Worm (Caenorhabditis elegans) whole organism, L4 larva: ENCODE measurements around the gene cnx-1.

Source experiments
- R02D3.7 ChIP-seq: fragments of 150-350 bp; sonication (generic microtip); optimal IDR thresholded peaks from 3 replicates; lab custom pipeline; 2014; ENCODE audit warnings: missing biosample characterization, missing genetic modification characterization
- T20F7.1 ChIP-seq: fragments of 200-800 bp; sonication (Bioruptor generic); optimal IDR thresholded peaks from 2 replicates; lab custom pipeline; 2018; ENCODE audit warnings: mild to moderate bottlenecking, missing genetic modification characterization, missing compliant biosample characterization
- Y105C5A.15 ChIP-seq: fragments of 200-800 bp; sonication (Bioruptor generic); IDR thresholded peaks from 2 replicates; pipeline ENCODE4 v1.3.6; 2022; ENCODE audit warnings: missing genetic modification characterization, missing compliant biosample characterization
- Y48G9A.11 ChIP-seq: fragments of 200-800 bp; sonication (Bioruptor generic); IDR thresholded peaks from 2 replicates; pipeline ENCODE4 v1.3.6; 2022; ENCODE audit warnings: missing genetic modification reagents, missing genetic modification characterization, missing compliant biosample characterization
- Y5F2A.4 ChIP-seq: fragments of 200-800 bp; sonication (Bioruptor generic); optimal IDR thresholded peaks from 2 replicates; lab custom pipeline; 2018; ENCODE audit warnings: mild to moderate bottlenecking, missing genetic modification characterization, missing compliant biosample characterization
- ZK337.2 ChIP-seq: fragments of 200-800 bp; sonication (Bioruptor generic); IDR thresholded peaks from 2 replicates; pipeline ENCODE4 v1.3.6; 2022; ENCODE audit warnings: missing genetic modification reagents, missing genetic modification characterization, missing compliant biosample characterization
- ZK546.5 ChIP-seq, 2 experiments: sonication (generic microtip); optimal IDR thresholded peaks; 2 replicates each; lab custom pipeline; 2017; ENCODE audit warnings: missing biosample characterization in 2 of 2, missing genetic modification characterization in 2 of 2
- aha-1 ChIP-seq: fragments of 150-350 bp; peaks from one replicate; lab custom pipeline; 2014; ENCODE audit warnings: missing biosample characterization, missing genetic modification characterization
- ceh-20 ChIP-seq: fragments of 200-800 bp; sonication (Bioruptor generic); IDR thresholded peaks from 2 replicates; pipeline ENCODE4 v1.3.6; 2022; ENCODE audit warnings: missing genetic modification reagents, missing genetic modification characterization, missing compliant biosample characterization
- ceh-32 ChIP-seq: sonication (generic microtip); optimal IDR thresholded peaks from 2 replicates; lab custom pipeline; 2016; ENCODE audit warnings: mild to moderate bottlenecking, missing genetic modification characterization, missing compliant biosample characterization; ENCODE audit not compliant: poor library complexity
- cey-2 ChIP-seq: sonication (generic microtip); optimal IDR thresholded peaks from 3 replicates; lab custom pipeline; 2017; ENCODE audit warnings: missing genetic modification characterization, mild to moderate bottlenecking, missing compliant biosample characterization, antibody characterized with exemption, borderline replicate concordance; ENCODE audit not compliant: insufficient read depth
- ctbp-1 ChIP-seq: fragments of 200-800 bp; sonication (Bioruptor generic); IDR thresholded peaks from 2 replicates; pipeline ENCODE4 v1.3.6; 2022; ENCODE audit warnings: missing genetic modification reagents, missing genetic modification characterization, missing compliant biosample characterization
- daf-16 ChIP-seq, 3 experiments: sonication (generic microtip); optimal IDR thresholded peaks; 2 replicates each; lab custom pipeline; 2016 to 2017; ENCODE audit warnings: missing genetic modification characterization in 3 of 3, missing genetic modification reagents in 3 of 3, mild to moderate bottlenecking in 2 of 3, missing compliant biosample characterization in 2 of 3, missing biosample characterization in 1 of 3, moderate library complexity in 1 of 3
- daf-19 ChIP-seq: fragments of 200-800 bp; sonication (Bioruptor generic); conservative IDR thresholded peaks from 2 replicates; pipeline ENCODE4 v1.3.6; 2022; ENCODE audit warnings: missing genetic modification characterization, missing compliant biosample characterization
- dmd-8 ChIP-seq: fragments of 200-800 bp; sonication (Bioruptor generic); IDR thresholded peaks from 2 replicates; pipeline ENCODE4 v1.3.6; 2022; ENCODE audit warnings: missing genetic modification characterization, missing compliant biosample characterization
- dmd-9 ChIP-seq: fragments of 200-800 bp; sonication (Bioruptor generic); IDR thresholded peaks from 2 replicates; pipeline ENCODE4 v1.3.6; 2022; ENCODE audit warnings: missing genetic modification reagents, missing genetic modification characterization, missing compliant biosample characterization
- dpl-1 ChIP-seq: fragments of 150-350 bp; optimal IDR thresholded peaks from 2 replicates; lab custom pipeline; 2014; ENCODE audit warnings: missing biosample characterization, missing genetic modification reagents, missing genetic modification characterization
- fos-1 ChIP-seq: fragments of 150-350 bp; optimal IDR thresholded peaks from 2 replicates; lab custom pipeline; 2014; ENCODE audit warnings: missing biosample characterization, missing genetic modification characterization
- hif-1 ChIP-seq, 2 experiments: sonication (generic microtip); optimal IDR thresholded peaks; 2 replicates each; lab custom pipeline; 2016 to 2017; ENCODE audit warnings: missing compliant biosample characterization in 2 of 2, missing genetic modification characterization in 2 of 2, missing genetic modification reagents in 2 of 2, missing genotype in 2 of 2, mild to moderate bottlenecking in 1 of 2
- hlh-11 ChIP-seq: fragments of 200-800 bp; sonication (Bioruptor generic); optimal IDR thresholded peaks from 2 replicates; lab custom pipeline; 2018; ENCODE audit warnings: mild to moderate bottlenecking, missing genetic modification characterization, missing compliant biosample characterization
- hlh-30 ChIP-seq: sonication (generic microtip); optimal IDR thresholded peaks from 2 replicates; lab custom pipeline; 2017; ENCODE audit warnings: antibody characterized with exemption, mild to moderate bottlenecking, missing genetic modification characterization, missing compliant biosample characterization; ENCODE audit not compliant: insufficient read depth
- hmg-1.1 ChIP-seq: fragments of 200-800 bp; sonication (Bioruptor generic); IDR thresholded peaks from 2 replicates; pipeline ENCODE4 v1.3.6; 2022; ENCODE audit warnings: missing genetic modification reagents, missing genetic modification characterization, missing compliant biosample characterization
- lin-1 ChIP-seq: fragments of 200-800 bp; sonication (Bioruptor generic); IDR thresholded peaks from 2 replicates; pipeline ENCODE4 v1.3.6; 2022; ENCODE audit warnings: missing genetic modification reagents, missing genetic modification characterization, missing compliant biosample characterization
- lin-38 ChIP-seq: fragments of 200-800 bp; sonication (Bioruptor generic); IDR thresholded peaks from 2 replicates; pipeline ENCODE4 v1.3.6; 2022; ENCODE audit warnings: missing genetic modification reagents, missing genetic modification characterization, missing compliant biosample characterization
- lsy-2 ChIP-seq, 2 experiments: fragments of 150-350 bp in 1 of 2; sonication (generic microtip) in 1 of 2; optimal IDR thresholded peaks; 2 replicates each; lab custom pipeline; 2014 to 2017; ENCODE audit warnings: missing biosample characterization in 2 of 2, missing genetic modification characterization in 2 of 2
- mep-1 ChIP-seq: fragments of 150-350 bp; sonication (generic microtip); optimal IDR thresholded peaks from 3 replicates; lab custom pipeline; 2014; ENCODE audit warnings: missing biosample characterization, missing genetic modification characterization
- mes-2 ChIP-seq: sonication (generic microtip); optimal IDR thresholded peaks from 2 replicates; lab custom pipeline; 2016; ENCODE audit warnings: missing genotype, mild to moderate bottlenecking, missing genetic modification characterization, missing compliant biosample characterization; ENCODE audit not compliant: poor library complexity, severe bottlenecking
- mxl-3 ChIP-seq: fragments of 200-800 bp; sonication (Bioruptor generic); optimal IDR thresholded peaks from 2 replicates; lab custom pipeline; 2018; ENCODE audit warnings: mild to moderate bottlenecking, missing genetic modification characterization, missing compliant biosample characterization
- nhr-102 ChIP-seq: sonication (generic microtip); optimal IDR thresholded peaks from 2 replicates; lab custom pipeline; 2016; ENCODE audit warnings: mild to moderate bottlenecking, missing genetic modification characterization, moderate library complexity, missing compliant biosample characterization
- nhr-237 ChIP-seq: sonication (generic microtip); optimal IDR thresholded peaks from 2 replicates; lab custom pipeline; 2017; ENCODE audit warnings: missing biosample characterization, missing genetic modification characterization
- nhr-25 ChIP-seq: sonication (generic microtip); optimal IDR thresholded peaks from 2 replicates; lab custom pipeline; 2017; ENCODE audit warnings: missing genetic modification characterization, mild to moderate bottlenecking, missing compliant biosample characterization, antibody characterized with exemption, moderate library complexity, borderline replicate concordance; ENCODE audit not compliant: insufficient read depth
- nhr-41 ChIP-seq: fragments of 200-800 bp; sonication (Bioruptor generic); IDR thresholded peaks from 2 replicates; pipeline ENCODE4 v1.3.6; 2022; ENCODE audit warnings: missing genetic modification reagents, missing genetic modification characterization, missing compliant biosample characterization
- nhr-42 ChIP-seq: fragments of 200-800 bp; sonication (Bioruptor generic); IDR thresholded peaks from 2 replicates; pipeline ENCODE4 v1.3.6; 2022; ENCODE audit warnings: missing genetic modification characterization, missing compliant biosample characterization
- nhr-77 ChIP-seq: fragments of 150-350 bp; optimal IDR thresholded peaks from 2 replicates; lab custom pipeline; 2014; ENCODE audit warnings: missing biosample characterization, missing genetic modification characterization
- php-3 ChIP-seq: fragments of 200-800 bp; sonication (Bioruptor generic); IDR thresholded peaks from 2 replicates; pipeline ENCODE4 v1.3.6; 2022; ENCODE audit warnings: missing genetic modification reagents, missing genetic modification characterization, missing compliant biosample characterization
- rbr-2 ChIP-seq: sonication (generic microtip); optimal IDR thresholded peaks from 2 replicates; lab custom pipeline; 2016; ENCODE audit warnings: missing genotype, missing genetic modification characterization, missing compliant biosample characterization
- set-16 ChIP-seq: fragments of 200-800 bp; sonication (Bioruptor generic); IDR thresholded peaks from 2 replicates; pipeline ENCODE4 v1.3.6; 2022; ENCODE audit warnings: missing genetic modification reagents, missing genetic modification characterization, missing compliant biosample characterization
- skn-1 ChIP-seq: fragments of 150-350 bp; optimal IDR thresholded peaks from 2 replicates; lab custom pipeline; 2014; ENCODE audit warnings: missing biosample characterization, missing genetic modification characterization
- spr-1 ChIP-seq: sonication (generic microtip); optimal IDR thresholded peaks from 2 replicates; lab custom pipeline; 2016; ENCODE audit warnings: mild to moderate bottlenecking, missing genetic modification characterization, missing compliant biosample characterization
- unc-39 ChIP-seq: sonication (generic microtip); optimal IDR thresholded peaks from 2 replicates; lab custom pipeline; 2017; ENCODE audit warnings: missing biosample characterization, missing genetic modification characterization
- zag-1 ChIP-seq: fragments of 150-350 bp; optimal IDR thresholded peaks from 2 replicates; lab custom pipeline; 2014; ENCODE audit warnings: missing biosample characterization, missing genetic modification characterization
- zfp-3 ChIP-seq: fragments of 200-800 bp; sonication (Bioruptor generic); conservative IDR thresholded peaks from 2 replicates; pipeline ENCODE4 v1.3.6; 2022; ENCODE audit warnings: missing genetic modification reagents, missing genetic modification characterization, missing compliant biosample characterization
- zip-11 ChIP-seq: fragments of 200-800 bp; sonication (Bioruptor generic); IDR thresholded peaks from 2 replicates; pipeline ENCODE4 v1.3.6; 2022; ENCODE audit warnings: missing genetic modification characterization, missing compliant biosample characterization
- zip-2 ChIP-seq: fragments of 150-350 bp; optimal IDR thresholded peaks from 2 replicates; lab custom pipeline; 2014; ENCODE audit warnings: missing biosample characterization, missing genetic modification characterization
- ztf-11 ChIP-seq: fragments of 150-350 bp; optimal IDR thresholded peaks from 2 replicates; lab custom pipeline; 2014; ENCODE audit warnings: missing biosample characterization, missing genetic modification characterization

Gene cnx-1

DNA sequence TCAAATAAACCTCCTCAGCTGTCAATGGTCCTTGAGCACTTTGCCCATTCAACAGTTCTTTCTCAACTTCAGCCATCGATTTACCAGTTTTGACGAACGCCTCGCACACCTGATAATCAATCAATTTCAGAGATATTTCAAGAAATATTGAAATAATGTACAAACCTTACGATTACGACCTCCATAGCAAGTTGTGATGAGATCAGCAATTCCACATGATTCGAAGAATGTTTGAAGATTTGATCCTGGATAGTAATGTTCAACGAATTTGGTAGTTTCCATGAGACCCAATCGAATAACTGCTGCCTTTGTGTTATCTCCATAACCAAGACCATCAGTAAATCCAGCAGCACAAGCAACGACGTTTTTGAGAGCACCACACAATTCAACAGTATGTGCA is 38.0 kb upstream of the cnx-1 start:
- no peak for TF ChIP-seq zag-1 (tag; lab: Kevin White, UChicago)
- TF ChIP-seq aha-1 = peak; percentile 88
- TF ChIP-seq nhr-102 (tag; lab: Kevin White, UChicago) = no peak
- TF ChIP-seq nhr-77 = no peak
- no peak for TF ChIP-seq mes-2 (tag; lab: Kevin White, UChicago)
- TF ChIP-seq nhr-41 (GFP tag; lab: Robert Waterston, UW) = no peak
- TF ChIP-seq rbr-2 = no peak

DNA sequence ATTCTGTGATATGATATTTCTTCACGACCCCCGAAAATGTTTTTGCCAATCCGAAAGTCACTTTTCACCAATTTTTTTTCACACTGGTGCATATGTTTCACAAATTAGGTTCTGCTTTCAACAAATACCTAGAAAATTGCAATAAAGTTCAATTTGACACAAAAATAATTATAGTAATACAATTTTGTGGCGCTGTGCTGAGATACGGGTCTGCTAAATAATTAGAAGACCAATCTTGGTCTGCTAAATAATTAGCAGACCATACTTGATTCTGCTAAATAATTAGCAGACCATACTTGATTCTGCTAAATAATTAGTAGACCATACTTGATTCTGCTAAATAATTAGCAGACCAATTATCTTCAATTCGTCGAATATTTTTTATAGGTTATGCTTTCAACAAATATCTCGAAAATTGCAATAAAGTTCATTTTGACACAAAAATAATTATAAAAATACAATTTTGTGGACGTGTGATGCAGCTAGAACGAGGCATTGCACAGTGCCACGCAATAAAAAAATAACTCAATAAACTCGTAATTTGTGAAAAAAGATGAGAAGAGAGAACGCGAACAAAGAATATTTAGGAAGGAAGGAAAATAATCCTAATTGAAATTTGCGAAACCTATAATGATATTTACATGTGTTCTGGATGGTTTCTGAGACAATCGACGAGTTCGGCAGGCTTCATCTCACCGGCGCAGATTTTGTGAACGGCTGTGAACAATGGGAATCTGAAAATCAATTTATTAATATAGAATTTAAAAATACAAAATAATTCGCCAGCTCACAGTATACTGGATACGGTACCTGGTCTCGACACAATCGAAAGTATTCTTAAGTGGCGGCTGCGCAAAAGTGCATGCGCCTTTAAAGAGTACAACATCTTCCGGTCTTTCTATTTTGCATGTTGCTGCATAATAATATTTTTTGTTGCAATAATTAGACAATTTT is 37.0 kb upstream of the cnx-1 start:
- no peak for TF ChIP-seq ctbp-1 (GFP tag; lab: Robert Waterston, UW)
- peak; percentile 13; the same call in 1 of the 2 replicates for TF ChIP-seq lin-38 (GFP tag; lab: Robert Waterston, UW)
- peak; percentile 1 for TF ChIP-seq aha-1
- TF ChIP-seq mes-2 (tag; lab: Kevin White, UChicago) = peak; percentile 18
- no peak for TF ChIP-seq ZK546.5 (tag; optimal IDR thresholded peaks at IDR 0.05; lab: Kevin White, UChicago)
- 0 out of 2 replicates have a peak, but pooled peaks have one; percentile 35 for TF ChIP-seq php-3
- TF ChIP-seq lin-1 (GFP tag; lab: Robert Waterston, UW) = 0 out of 2 replicates have a peak, but pooled peaks have one; percentile 17
- TF ChIP-seq zfp-3 (GFP tag; lab: Robert Waterston, UW) = peak; percentile 59; the same call in 1 of the 2 replicates
- 0 out of 2 replicates have a peak, but pooled peaks have one; percentile 27 for TF ChIP-seq Y105C5A.15 (GFP tag; lab: Robert Waterston, UW)
- TF ChIP-seq ceh-32 (tag; lab: Kevin White, UChicago) = no peak
- TF ChIP-seq T20F7.1 = peak; percentile 40
- TF ChIP-seq ztf-11 = no peak
- no peak for TF ChIP-seq dpl-1
- no peak for TF ChIP-seq daf-16 (GFP tag; optimal IDR thresholded peaks at IDR 0.05; lab: Kevin White, UChicago)
- peak; percentile 1 for TF ChIP-seq daf-16 (tag; optimal IDR thresholded peaks at IDR 0.05; lab: Kevin White, UChicago)
- TF ChIP-seq nhr-25 (tag; lab: Kevin White, UChicago) = no peak
- peak; percentile 48 for TF ChIP-seq mep-1 (tag; lab: Kevin White, UChicago)
- TF ChIP-seq ZK337.2 (GFP tag; lab: Robert Waterston, UW) = no peak

DNA sequence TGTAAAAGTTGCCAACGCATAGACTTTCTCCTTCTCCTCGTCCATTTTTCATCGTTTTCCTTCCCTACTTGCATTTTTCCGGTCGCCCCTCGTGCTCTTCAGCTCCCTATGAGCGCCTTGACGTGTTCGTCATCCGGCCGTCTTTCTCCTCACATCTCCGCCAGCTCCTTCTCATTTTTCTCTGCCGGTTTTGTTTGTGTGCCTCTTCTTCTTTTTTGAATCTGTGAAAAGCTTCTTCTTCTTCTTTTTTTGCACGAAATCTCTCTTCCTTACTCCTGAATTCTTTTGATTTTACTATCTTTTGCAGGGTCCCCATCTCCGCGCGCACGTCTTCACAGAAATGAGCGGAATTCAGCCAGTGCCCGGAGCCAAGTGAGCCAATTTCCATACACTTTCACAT is 34.6 kb upstream of the cnx-1 start, which contains the start of gene K11H3.3:
TSS of gene K11H3.3 (plus strand) at position 308 of the 400 bp plus-strand sequence.
- TF ChIP-seq fos-1 (tag; lab: Kevin White, UChicago) = no peak
- TF ChIP-seq dmd-9 = no peak
- no peak for TF ChIP-seq Y48G9A.11 (GFP tag; lab: Robert Waterston, UW)
- no peak for TF ChIP-seq zip-11 (GFP tag; lab: Robert Waterston, UW)
- TF ChIP-seq ztf-11 = no peak
- 0 out of 2 replicates have a peak, but pooled peaks have one; percentile 17 for TF ChIP-seq set-16 (GFP tag; lab: Robert Waterston, UW)
- TF ChIP-seq skn-1 (tag; lab: Kevin White, UChicago) = no peak
- TF ChIP-seq Y5F2A.4 = no peak
- TF ChIP-seq mxl-3 (GFP tag; lab: Kevin White, UChicago) = no peak
- TF ChIP-seq hif-1 (tag; optimal IDR thresholded peaks at IDR 0.05; lab: Kevin White, UChicago) = no peak
- TF ChIP-seq aha-1 = peak; percentile 54
- TF ChIP-seq dmd-8 (GFP tag; lab: Robert Waterston, UW) = no peak
- no peak for TF ChIP-seq R02D3.7 (tag; lab: Kevin White, UChicago)
- no peak for TF ChIP-seq hmg-1.1 (GFP tag; lab: Robert Waterston, UW)
- TF ChIP-seq nhr-237 (tag; lab: Kevin White, UChicago) = no peak
- TF ChIP-seq cey-2 (tag; lab: Kevin White, UChicago) = no peak
- no peak for TF ChIP-seq ceh-20
- peak; percentile 8 for TF ChIP-seq mep-1 (tag; lab: Kevin White, UChicago)
- no peak for TF ChIP-seq spr-1 (tag; lab: Kevin White, UChicago)
- peak; percentile 13 for TF ChIP-seq hlh-30 (tag; lab: Kevin White, UChicago)
- no peak for TF ChIP-seq zip-2
- no peak for TF ChIP-seq nhr-42 (GFP tag; lab: Robert Waterston, UW)
- no peak for TF ChIP-seq unc-39 (tag; lab: Kevin White, UChicago)
- no peak for TF ChIP-seq hlh-11
- TF ChIP-seq daf-19 (GFP tag; lab: Robert Waterston, UW) = no peak
- no peak for TF ChIP-seq lsy-2 (tag; optimal IDR thresholded peaks at IDR 0.05; lab: Kevin White, UChicago)
